Worm (Caenorhabditis elegans) whole organism, L3 larva: ENCODE data around the gene F17E9.2.

ENCODE experiments used
- daf-12 ChIP-seq: fragments of 150-350 bp; optimal IDR thresholded peaks from 2 replicates; lab custom pipeline; 2014; ENCODE audit warnings: missing biosample characterization, missing genetic modification reagents, missing genetic modification characterization
- nhr-77 ChIP-seq: fragments of 150-350 bp; optimal IDR thresholded peaks from 2 replicates; lab custom pipeline; 2014; ENCODE audit warnings: missing biosample characterization, missing genetic modification characterization
- unc-39 ChIP-seq: sonication (generic microtip); optimal IDR thresholded peaks from 4 replicates; lab custom pipeline; 2017; ENCODE audit warnings: missing biosample characterization, missing genetic modification characterization

- TF ChIP-seq nhr-77 (tag; lab: Kevin White, UChicago) = no peak
- TF ChIP-seq daf-12 = no peak
- no peak for TF ChIP-seq unc-39
Observed at ce11 chrIV:8358492-8358891, 2.8 kb downstream of the F17E9.2 start, which contains the start of gene D2096.13.
